Worm (Caenorhabditis elegans) whole organism, late embryonic: ENCODE data around the gene sel-2.

ENCODE experiments used
- K09A11.1 ChIP-seq: sonication (generic microtip); optimal IDR thresholded peaks from 2 replicates; lab custom pipeline; 2017; ENCODE audit warnings: antibody characterized with exemption, mild to moderate bottlenecking, missing genetic modification characterization, missing compliant biosample characterization; ENCODE audit not compliant: insufficient read depth
- ama-1 ChIP-seq: fragments of 150-350 bp; optimal IDR thresholded peaks from 2 replicates; lab custom pipeline; 2014
- hlh-30 ChIP-seq: sonication (generic microtip); optimal IDR thresholded peaks from 2 replicates; lab custom pipeline; 2017; ENCODE audit warnings: antibody characterized with exemption, missing genetic modification characterization, missing compliant biosample characterization; ENCODE audit not compliant: insufficient read depth
- zip-5 ChIP-seq: sonication (generic microtip); optimal IDR thresholded peaks from 2 replicates; lab custom pipeline; 2016; ENCODE audit warnings: missing genetic modification characterization, missing compliant biosample characterization

- TF ChIP-seq zip-5 (tag; lab: Kevin White, UChicago) (no peak), K09A11.1 (tag; lab: Kevin White, UChicago) (no peak), hlh-30 (tag; lab: Kevin White, UChicago) (no peak), ama-1 (lab: Kevin White, UChicago) (no peak)
These were observed 19.0 kb downstream of the sel-2 start, which contains the start of gene erh-2 for ce11 chrIII:4593098-4593697.
